Worm (Caenorhabditis elegans): ENCODE results near the gene C28D4.7.

- TF ChIP-seq unc-62 (GFP tag; optimal IDR thresholded peaks at IDR 0.05) (no peak), snpc-4 (tag; optimal IDR thresholded peaks at IDR 0.05) (no peak), pha-4 (tag; optimal IDR thresholded peaks at IDR 0.05) (no peak), flh-1 (GFP tag; optimal IDR thresholded peaks at IDR 0.05) (no peak), lsy-2 (tag; optimal IDR thresholded peaks at IDR 0.05) (no peak), drap-1 (GFP tag; optimal IDR thresholded peaks at IDR 0.05) (no peak), nhr-28 (tag; optimal IDR thresholded peaks at IDR 0.05) (no peak), ceh-39 (tag; optimal IDR thresholded peaks at IDR 0.05) (no peak), lin-13 (tag; optimal IDR thresholded peaks at IDR 0.05) (no peak), ztf-11 (tag; optimal IDR thresholded peaks at IDR 0.05) (no peak), unc-39 (tag; optimal IDR thresholded peaks at IDR 0.05) (no peak), ceh-43 (GFP tag; optimal IDR thresholded peaks at IDR 0.05) (no peak)
Observed at ce11 chrIV:9761751-9762150, 18.8 kb upstream of the C28D4.7 start.

All from whole organism, mixed stage, embryonic.